Worm (Caenorhabditis elegans) whole organism, midembryonic: ENCODE data around the gene srz-95.
"Not testable (repeated sequence)": the region's sequence is repeated elsewhere in the genome, so short reads cannot be mapped to it uniquely, and the experiment has no call there.

ENCODE experiments used
- T22C8.4 ChIP-seq: fragments of 200-800 bp; sonication (Bioruptor generic); IDR thresholded peaks from 2 replicates; pipeline ENCODE4 v1.3.6; 2022; ENCODE audit warnings: missing genetic modification characterization, missing compliant biosample characterization
- cog-1 ChIP-seq: sonication (generic microtip); optimal IDR thresholded peaks from 2 replicates; lab custom pipeline; 2016; ENCODE audit warnings: missing genetic modification characterization, missing compliant biosample characterization
- flt-1 ChIP-seq: fragments of 200-800 bp; sonication (Bioruptor generic); IDR thresholded peaks from 2 replicates; pipeline ENCODE4 v1.3.6; 2022; ENCODE audit warnings: missing genetic modification characterization, missing compliant biosample characterization
- klf-2 ChIP-seq: fragments of 200-800 bp; sonication (Bioruptor generic); conservative IDR thresholded peaks from 2 replicates; pipeline ENCODE4 v1.3.6; 2022; ENCODE audit warnings: missing genetic modification reagents, missing genetic modification characterization, missing compliant biosample characterization
- med-1 ChIP-seq: sonication (generic microtip); optimal IDR thresholded peaks from 2 replicates; lab custom pipeline; 2017; ENCODE audit warnings: missing genetic modification characterization, mild to moderate bottlenecking, missing compliant biosample characterization, antibody characterized with exemption, missing genetic modification reagents; ENCODE audit not compliant: insufficient read depth
- ref-1 ChIP-seq: fragments of 200-800 bp; sonication (Bioruptor generic); conservative IDR thresholded peaks from 2 replicates; pipeline ENCODE4 v1.3.6; 2022; ENCODE audit warnings: missing genetic modification reagents, missing genetic modification characterization, missing compliant biosample characterization
- tab-1 ChIP-seq: fragments of 200-800 bp; sonication (Bioruptor generic); IDR thresholded peaks from 2 replicates; pipeline ENCODE4 v1.3.6; 2022; ENCODE audit warnings: missing genetic modification characterization, missing compliant biosample characterization
- ztf-23 ChIP-seq: fragments of 200-800 bp; sonication (Bioruptor generic); IDR thresholded peaks from 2 replicates; pipeline ENCODE4 v1.3.6; 2022; ENCODE audit warnings: missing genetic modification reagents, missing genetic modification characterization, missing compliant biosample characterization
- ztf-29 ChIP-seq: fragments of 200-800 bp; sonication (Bioruptor generic); IDR thresholded peaks from 2 replicates; pipeline ENCODE4 v1.3.6; 2022; ENCODE audit warnings: missing genetic modification reagents, missing genetic modification characterization, missing compliant biosample characterization

srz-95 gene

DNA sequence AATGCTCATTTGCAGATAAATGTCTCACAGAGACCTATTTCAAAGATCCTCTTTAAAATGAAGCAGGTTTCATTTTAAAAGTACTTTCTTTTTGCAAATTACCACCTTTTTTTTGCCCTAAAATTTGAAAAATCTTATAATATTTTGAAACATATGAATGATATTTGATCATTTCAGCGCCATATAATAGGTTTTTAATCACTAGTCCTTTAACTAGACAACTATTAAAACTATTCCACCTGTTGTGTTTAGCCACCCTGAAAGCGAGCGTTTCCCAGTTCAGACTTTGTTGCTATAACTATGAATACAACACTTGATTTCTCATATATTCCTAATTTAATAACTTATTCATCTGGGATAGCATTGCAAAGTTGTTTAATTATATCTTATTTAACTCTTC, at the start of gene srz-95:
Gene srz-95 (plus strand): TSS at position 301 of the 400 bp plus-strand sequence.
- TF ChIP-seq ztf-23 (GFP tag; lab: Robert Waterston, UW) (no peak), ztf-29 (GFP tag; lab: Robert Waterston, UW) (no peak), cog-1 (tag; lab: Kevin White, UChicago) (no peak), tab-1 (no peak), klf-2 (no peak), flt-1 (GFP tag; lab: Robert Waterston, UW) (no peak), med-1 (no peak), ref-1 (GFP tag; lab: Robert Waterston, UW) (no peak), T22C8.4 (GFP tag; lab: Robert Waterston, UW) (no peak)

DNA sequence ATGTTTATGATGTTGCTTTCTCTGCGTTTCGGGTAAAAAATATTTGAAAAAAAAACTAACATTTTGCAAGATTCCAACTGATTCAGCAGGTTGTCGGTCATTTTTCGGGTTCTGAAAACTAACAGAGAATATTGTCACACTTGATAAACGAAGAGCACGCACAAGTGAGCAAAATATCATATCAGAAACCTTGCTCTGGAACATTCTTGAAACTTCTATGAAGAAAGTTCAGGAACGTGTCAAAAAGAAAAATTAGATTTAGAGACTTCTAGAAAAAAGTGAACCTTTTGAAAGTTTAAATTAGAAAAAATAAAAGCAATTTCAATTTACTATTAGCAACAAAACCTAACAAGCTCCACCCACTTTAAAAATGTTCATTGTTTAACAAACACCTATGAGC, 43.8 kb upstream of the srz-95 start, which contains the start of gene fbxa-112:
Gene fbxa-112 (minus strand): TSS at position 101 of the 400 bp plus-strand sequence.
- TF ChIP-seq ztf-23 (GFP tag; lab: Robert Waterston, UW); klf-2; ztf-29 (GFP tag; lab: Robert Waterston, UW): not testable (repeated sequence)

DNA sequence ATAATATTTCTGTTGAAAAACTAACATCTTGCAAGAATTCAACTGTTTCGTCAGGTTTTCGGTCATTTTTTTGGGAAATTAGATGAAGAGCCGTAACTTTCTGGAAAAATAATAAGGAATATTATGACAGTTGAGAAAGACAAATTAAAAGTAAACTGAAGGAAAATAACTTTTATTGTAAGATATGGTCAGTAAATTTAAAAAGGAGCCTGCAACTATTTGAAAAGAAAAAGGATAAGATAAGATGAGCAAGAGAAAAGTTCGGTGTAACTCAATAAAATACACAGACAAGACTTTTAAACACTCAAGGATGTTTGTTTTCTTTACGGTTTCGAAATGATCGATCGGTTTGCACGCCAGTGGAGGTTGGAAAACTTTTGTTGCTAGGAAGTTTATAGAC, 42.2 kb upstream of the srz-95 start, which contains the start of gene fbxa-111:
Gene fbxa-111 (minus strand): TSS at position 101 of the 400 bp plus-strand sequence.
- TF ChIP-seq med-1; ztf-23 (GFP tag; lab: Robert Waterston, UW); klf-2: not testable (repeated sequence)

DNA sequence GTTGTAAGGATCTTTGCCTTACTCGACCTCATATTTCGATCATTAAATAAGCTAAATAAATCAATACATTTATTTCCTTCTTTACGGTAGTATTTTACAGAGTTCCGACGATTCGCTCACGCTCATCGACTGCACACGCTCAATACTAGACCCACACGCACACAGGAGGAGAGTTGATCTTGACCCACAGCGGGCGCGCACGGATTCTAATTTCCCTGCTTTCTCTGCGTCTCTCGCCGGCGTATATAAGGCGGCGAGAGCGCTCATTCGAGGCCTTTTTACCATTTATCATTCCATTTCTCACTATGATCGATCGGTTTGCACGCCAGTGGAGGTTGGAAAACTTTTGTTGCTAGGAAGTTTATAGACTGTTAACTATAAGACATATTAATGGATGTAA, 41.8 kb upstream of the srz-95 start:
- TF ChIP-seq ztf-23 (GFP tag; lab: Robert Waterston, UW) (no peak), cog-1 (tag; lab: Kevin White, UChicago) (no peak), tab-1 (no peak), T22C8.4 (GFP tag; lab: Robert Waterston, UW) (no peak), med-1 (no peak), flt-1 (GFP tag; lab: Robert Waterston, UW) (no peak), ref-1 (GFP tag; lab: Robert Waterston, UW) (no peak), klf-2 (no peak), ztf-29 (GFP tag; lab: Robert Waterston, UW) (no peak)

DNA sequence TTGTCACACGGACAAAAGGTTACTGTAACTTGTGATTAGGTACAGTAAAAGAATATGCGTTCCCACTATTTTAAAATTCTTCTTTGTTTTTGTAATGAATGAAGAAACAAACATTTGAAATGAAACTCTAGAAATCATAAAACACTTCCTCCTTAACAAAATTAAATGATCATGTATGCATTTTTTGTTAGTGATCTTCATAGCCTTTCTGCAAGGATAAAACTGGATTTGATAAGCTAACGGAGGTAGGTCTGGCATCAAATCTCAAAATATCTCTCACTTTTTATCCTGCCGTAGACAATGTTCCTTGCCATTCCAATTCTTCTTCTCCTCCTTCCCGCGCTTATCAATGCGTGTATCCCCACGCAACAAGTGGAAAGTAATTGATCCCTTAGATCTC, 40.3 kb upstream of the srz-95 start, which contains the start of gene clec-238:
Gene clec-238 (plus strand): TSS at position 301 of the 400 bp plus-strand sequence.
- TF ChIP-seq ztf-29 (GFP tag; lab: Robert Waterston, UW) (no peak), tab-1 (no peak), med-1 (no peak), klf-2 (no peak), flt-1 (GFP tag; lab: Robert Waterston, UW) (no peak), ref-1 (GFP tag; lab: Robert Waterston, UW) (no peak), T22C8.4 (GFP tag; lab: Robert Waterston, UW) (no peak), ztf-23 (GFP tag; lab: Robert Waterston, UW) (no peak), cog-1 (tag; lab: Kevin White, UChicago) (no peak)

ce11 chrV:16954766-16955165, 37.1 kb upstream of the srz-95 start, which contains the start of gene srh-206:
TSS of gene srh-206 (minus strand) at chrV:16954866.
- TF ChIP-seq ztf-23 (GFP tag; lab: Robert Waterston, UW) (no peak), med-1 (no peak), tab-1 (no peak), klf-2 (no peak), ztf-29 (GFP tag; lab: Robert Waterston, UW) (no peak), ref-1 (GFP tag; lab: Robert Waterston, UW) (no peak), cog-1 (tag; lab: Kevin White, UChicago) (no peak), T22C8.4 (GFP tag; lab: Robert Waterston, UW) (no peak), flt-1 (GFP tag; lab: Robert Waterston, UW) (no peak)

- TF ChIP-seq klf-2 = no peak
- TF ChIP-seq cog-1 (tag; lab: Kevin White, UChicago) = no peak
- no peak for TF ChIP-seq tab-1
- no peak for TF ChIP-seq med-1
- TF ChIP-seq ztf-23 (GFP tag; lab: Robert Waterston, UW) = no peak
Measured at ce11 chrV:16956229-16956628, 35.6 kb upstream of the srz-95 start, which contains the start of gene clec-239. TSS of gene clec-239 (plus strand) at chrV:16956529.

- TF ChIP-seq cog-1 (tag; lab: Kevin White, UChicago) (no peak), T22C8.4 (GFP tag; lab: Robert Waterston, UW) (no peak), ref-1 (GFP tag; lab: Robert Waterston, UW) (no peak), ztf-29 (GFP tag; lab: Robert Waterston, UW) (no peak), klf-2 (no peak), tab-1 (no peak), ztf-23 (GFP tag; lab: Robert Waterston, UW) (no peak), med-1 (no peak), flt-1 (GFP tag; lab: Robert Waterston, UW) (no peak)
Measured at ce11 chrV:16958975-16959374, 32.9 kb upstream of the srz-95 start.

DNA sequence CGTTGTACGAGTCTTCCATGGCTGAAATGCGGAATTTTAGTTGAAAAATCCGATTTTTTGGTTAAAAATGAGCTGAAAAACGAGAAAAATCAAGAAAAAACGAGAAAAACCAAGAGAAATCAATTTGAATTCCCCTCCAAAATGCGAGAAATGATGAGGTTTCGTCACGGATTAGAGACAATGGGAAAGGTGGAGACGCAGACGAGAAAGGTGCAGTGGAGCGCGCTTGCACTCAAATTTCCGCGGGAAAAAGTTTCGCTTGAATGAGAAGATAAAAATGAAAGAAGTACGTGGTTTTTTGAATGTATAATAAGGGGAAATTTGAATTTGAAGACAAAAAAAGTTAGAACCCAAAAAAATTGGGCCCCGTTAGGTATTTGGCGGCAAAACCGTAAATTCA, 26.2 kb upstream of the srz-95 start, which contains the start of gene efl-1:
Gene efl-1 (minus strand): TSS at position 21 of the 400 bp plus-strand sequence.
- TF ChIP-seq cog-1 (tag; lab: Kevin White, UChicago) (no peak), ztf-23 (GFP tag; lab: Robert Waterston, UW) (peak; percentile 65; the same call in 1 of the 2 replicates), flt-1 (GFP tag; lab: Robert Waterston, UW) (no peak)

ce11 chrV:16966636-16967035, 25.2 kb upstream of the srz-95 start, which contains the start of gene fbxa-90:
TSS of gene fbxa-90 (plus strand) at chrV:16966814.
- TF ChIP-seq ztf-23 (GFP tag; lab: Robert Waterston, UW) (no peak), T22C8.4 (GFP tag; lab: Robert Waterston, UW) (no peak), cog-1 (tag; lab: Kevin White, UChicago) (no peak), flt-1 (GFP tag; lab: Robert Waterston, UW) (no peak)

- TF ChIP-seq ztf-29 (GFP tag; lab: Robert Waterston, UW) = no peak
- no peak for TF ChIP-seq tab-1
- no peak for TF ChIP-seq T22C8.4 (GFP tag; lab: Robert Waterston, UW)
- TF ChIP-seq klf-2 = no peak
- TF ChIP-seq ref-1 (GFP tag; lab: Robert Waterston, UW) = no peak
- no peak for TF ChIP-seq cog-1 (tag; lab: Kevin White, UChicago)
- TF ChIP-seq flt-1 (GFP tag; lab: Robert Waterston, UW) = no peak
Measured at ce11 chrV:16972134-16972533, 19.7 kb upstream of the srz-95 start, which contains the start of gene srh-119. TSS of gene srh-119 (plus strand) at chrV:16972434.
